Worm (Caenorhabditis elegans) whole organism, early embryonic: ENCODE data around the gene pax-3.

ENCODE experiments used
- B0310.2 ChIP-seq: sonication (generic microtip); optimal IDR thresholded peaks from 2 replicates; lab custom pipeline; 2016; ENCODE audit warnings: mild to moderate bottlenecking, missing genetic modification characterization, missing compliant biosample characterization
- F13C5.2 ChIP-seq: sonication (generic microtip); optimal IDR thresholded peaks from 2 replicates; lab custom pipeline; 2017; ENCODE audit warnings: mild to moderate bottlenecking, missing genetic modification characterization, inconsistent platforms, missing compliant biosample characterization
- ama-1 ChIP-seq: fragments of 150-350 bp; optimal IDR thresholded peaks from 2 replicates; lab custom pipeline; 2014
- ceh-13 ChIP-seq: fragments of 200-800 bp; sonication (Bioruptor generic); optimal IDR thresholded peaks from 2 replicates; lab custom pipeline; 2018; ENCODE audit warnings: mild to moderate bottlenecking, missing genetic modification characterization, missing compliant biosample characterization
- ets-7 ChIP-seq: sonication (generic microtip); optimal IDR thresholded peaks from 2 replicates; lab custom pipeline; 2016; ENCODE audit warnings: missing genotype, missing genetic modification characterization, missing compliant biosample characterization
- flt-1 ChIP-seq: fragments of 200-800 bp; sonication (Bioruptor generic); IDR thresholded peaks from 2 replicates; pipeline ENCODE4 v1.3.6; 2022; ENCODE audit warnings: missing genetic modification characterization, missing compliant biosample characterization
- hmbx-1 ChIP-seq: sonication (generic microtip); optimal IDR thresholded peaks from 2 replicates; lab custom pipeline; 2016; ENCODE audit warnings: mild to moderate bottlenecking, missing genetic modification characterization, missing compliant biosample characterization
- hmg-4 ChIP-seq: fragments of 200-800 bp; sonication (Bioruptor generic); optimal IDR thresholded peaks from 2 replicates; lab custom pipeline; 2018; ENCODE audit warnings: mild to moderate bottlenecking, missing genetic modification characterization, missing compliant biosample characterization
- hnd-1 ChIP-seq: sonication (generic microtip); optimal IDR thresholded peaks from 2 replicates; lab custom pipeline; 2016; ENCODE audit warnings: missing genetic modification characterization, missing compliant biosample characterization
- pes-1 ChIP-seq: fragments of 200-800 bp; sonication (Bioruptor generic); IDR thresholded peaks from 2 replicates; pipeline ENCODE4 v1.3.6; 2022; ENCODE audit warnings: missing genetic modification reagents, missing genetic modification characterization, missing compliant biosample characterization
- scrt-1 ChIP-seq: fragments of 200-800 bp; sonication (Bioruptor generic); IDR thresholded peaks from 2 replicates; pipeline ENCODE4 v1.3.6; 2022; ENCODE audit warnings: missing genetic modification characterization, missing compliant biosample characterization
- sea-1 ChIP-seq: fragments of 200-800 bp; sonication (Bioruptor generic); conservative IDR thresholded peaks from 2 replicates; pipeline ENCODE4 v1.3.6; 2022; ENCODE audit warnings: missing genetic modification characterization, missing compliant biosample characterization
- tra-4 ChIP-seq: sonication (generic microtip); optimal IDR thresholded peaks from 2 replicates; lab custom pipeline; 2017; ENCODE audit warnings: missing genetic modification characterization, missing compliant biosample characterization

- no peak for TF ChIP-seq ama-1 (lab: Kevin White, UChicago)
- TF ChIP-seq scrt-1 (GFP tag; lab: Robert Waterston, UW) = no peak
- no peak for TF ChIP-seq sea-1
- no peak for TF ChIP-seq B0310.2 (tag; lab: Kevin White, UChicago)
- TF ChIP-seq hnd-1 = no peak
- no peak for TF ChIP-seq hmg-4 (GFP tag; lab: Kevin White, UChicago)
- no peak for TF ChIP-seq ets-7 (tag; lab: Kevin White, UChicago)
- TF ChIP-seq ceh-13 (GFP tag; lab: Kevin White, UChicago) = no peak
- TF ChIP-seq hmbx-1 (tag; lab: Kevin White, UChicago) = no peak
- TF ChIP-seq F13C5.2 (tag; lab: Kevin White, UChicago) = no peak
- TF ChIP-seq flt-1 (GFP tag; lab: Robert Waterston, UW) = no peak
- TF ChIP-seq pes-1 (GFP tag; lab: Robert Waterston, UW) = no peak
- no peak for TF ChIP-seq tra-4 (tag; lab: Kevin White, UChicago)
Measured at ce11 chrII:10099072-10099471, 47.3 kb upstream of the pax-3 start.
